Worm (Caenorhabditis elegans): ENCODE measurements around the gene math-42.

ce11 chrII:2080425-2080824 lies 19.3 kb upstream of the math-42 start, which contains the start of gene F07E5.9:
- TF ChIP-seq pqm-1 (tag; optimal IDR thresholded peaks at IDR 0.05) (no peak), nhr-25 (tag; optimal IDR thresholded peaks at IDR 0.05) (no peak), nhr-11 (tag; optimal IDR thresholded peaks at IDR 0.05) (no peak), R02D3.7 (tag; optimal IDR thresholded peaks at IDR 0.05) (no peak), mdl-1 (tag; optimal IDR thresholded peaks at IDR 0.05) (no peak), pha-4 (tag; optimal IDR thresholded peaks at IDR 0.05) (no peak), elt-1 (tag; optimal IDR thresholded peaks at IDR 0.05) (no peak), lin-15B (tag; optimal IDR thresholded peaks at IDR 0.05) (no peak), nhr-76 (tag; optimal IDR thresholded peaks at IDR 0.05) (no peak), nhr-237 (tag; optimal IDR thresholded peaks at IDR 0.05) (no peak), aly-2 (tag; optimal IDR thresholded peaks at IDR 0.05) (no peak), lin-39 (tag; optimal IDR thresholded peaks at IDR 0.05) (no peak)

Data from whole organism, L3 larva.